Fruit fly (Drosophila melanogaster) whole organism: ENCODE measurements around the gene Gr22c.

Source experiments
- CG8478 ChIP-seq: fragments of >200 bp; optimal IDR thresholded peaks from 2 replicates; lab custom pipeline; 2018; ENCODE audit warnings: inconsistent platforms
- Dll ChIP-seq: fragments of >200 bp; optimal IDR thresholded peaks from 2 replicates; lab custom pipeline; 2017
- EcR ChIP-seq, 2 experiments: fragments of >200 bp; optimal IDR thresholded peaks; 2 replicates each; lab custom pipeline; 2017; ENCODE audit warnings: missing biosample characterization in 2 of 2, missing genetic modification characterization in 2 of 2, missing genetic modification reagents in 2 of 2
- pan ChIP-seq: fragments of >200 bp; optimal IDR thresholded peaks from 2 replicates; lab custom pipeline; 2017
- psq ChIP-seq: fragments of >200 bp; optimal IDR thresholded peaks from 2 replicates; lab custom pipeline; 2017
- usp ChIP-seq: fragments of >200 bp; optimal IDR thresholded peaks from 2 replicates; lab custom pipeline; 2017; ENCODE audit warnings: missing biosample characterization, missing genetic modification characterization, mixed read lengths

dm6 chr2L:1839019-1839418, 47.4 kb upstream of the Gr22c start:
- TF ChIP-seq pan (lab: Kevin White, UChicago) (no peak), usp (GFP tag; lab: Kevin White, UChicago) (no peak), EcR (GFP tag; optimal IDR thresholded peaks at IDR 0.05; lab: Kevin White, UChicago) (no peak), Dll (lab: Kevin White, UChicago) (no peak), psq (lab: Kevin White, UChicago) (no peak), CG8478 (lab: Kevin White, UChicago) (no peak)
